Fruit fly (Drosophila melanogaster) whole organism, embryonic: Measurements from ENCODE around the gene CG10492.

Experiments used
- Adf1 ChIP-seq: fragments of 200-800 bp; sonication (Bioruptor generic); IDR thresholded peaks from 2 replicates; pipeline ENCODE4 v1.3.6; 2022; ENCODE audit warnings: missing biosample characterization, missing genetic modification characterization
- Atf-2 ChIP-seq: fragments of 200-800 bp; sonication (Bioruptor generic); optimal IDR thresholded peaks from 2 replicates; lab custom pipeline; 2016; ENCODE audit warnings: missing biosample characterization, missing genetic modification characterization
- CG10366 ChIP-seq: fragments of 200-800 bp; sonication (Bioruptor generic); IDR thresholded peaks from 2 replicates; pipeline ENCODE4 v1.3.6; 2022; ENCODE audit warnings: missing biosample characterization, missing genetic modification characterization
- CG11093 ChIP-seq: fragments of 200-800 bp; sonication (Bioruptor generic); IDR thresholded peaks from 3 replicates; pipeline ENCODE4 v1.3.6; 2022; ENCODE audit warnings: missing biosample characterization, missing genetic modification characterization
- CG12155 ChIP-seq: fragments of 200-800 bp; sonication (Bioruptor generic); optimal IDR thresholded peaks from 3 replicates; lab custom pipeline; 2016; ENCODE audit warnings: missing biosample characterization, missing genetic modification characterization
- CG12299 ChIP-seq: fragments of 200-800 bp; sonication (Bioruptor generic); optimal IDR thresholded peaks from 2 replicates; lab custom pipeline; 2018; ENCODE audit warnings: missing biosample characterization, mild to moderate bottlenecking, missing genetic modification characterization
- CG13123 ChIP-seq: fragments of 200-800 bp; sonication (Bioruptor generic); optimal IDR thresholded peaks from 2 replicates; lab custom pipeline; 2016; ENCODE audit warnings: missing biosample characterization, missing genetic modification characterization
- CG13894 ChIP-seq: fragments of 200-800 bp; sonication (Bioruptor generic); optimal IDR thresholded peaks from 3 replicates; lab custom pipeline; 2018; ENCODE audit warnings: missing biosample characterization, mild to moderate bottlenecking, missing genetic modification characterization, moderate library complexity
- CG15073 ChIP-seq: fragments of 200-800 bp; sonication (Bioruptor generic); optimal IDR thresholded peaks from 2 replicates; lab custom pipeline; 2016; ENCODE audit warnings: missing biosample characterization, missing genetic modification characterization
- CG4360 ChIP-seq: fragments of 200-800 bp; sonication (Bioruptor generic); IDR thresholded peaks from 2 replicates; pipeline ENCODE4 v1.3.6; 2022; ENCODE audit warnings: missing biosample characterization, missing genetic modification characterization
- CG4730 ChIP-seq: fragments of 200-800 bp; sonication (Bioruptor generic); IDR thresholded peaks from 2 replicates; pipeline ENCODE4 v1.3.6; 2022; ENCODE audit warnings: missing biosample characterization, missing genetic modification characterization
- CG6254 ChIP-seq: fragments of 200-800 bp; sonication (Bioruptor generic); optimal IDR thresholded peaks from 3 replicates; lab custom pipeline; 2017; ENCODE audit warnings: mild to moderate bottlenecking, missing biosample characterization, missing genetic modification reagents, missing genetic modification characterization
- CG6654 ChIP-seq: fragments of 200-800 bp; sonication (Bioruptor generic); optimal IDR thresholded peaks from 2 replicates; lab custom pipeline; 2017; ENCODE audit warnings: missing biosample characterization, mild to moderate bottlenecking, missing genetic modification characterization
- CG6689 ChIP-seq: fragments of 200-800 bp; sonication (Bioruptor generic); IDR thresholded peaks from 2 replicates; pipeline ENCODE4 v1.3.6; 2022; ENCODE audit warnings: missing biosample characterization, missing genetic modification characterization
- CG8281 ChIP-seq: fragments of 200-800 bp; sonication (Bioruptor generic); optimal IDR thresholded peaks from 2 replicates; lab custom pipeline; 2018; ENCODE audit warnings: missing biosample characterization, mild to moderate bottlenecking, missing genetic modification characterization, moderate library complexity
- CoRest ChIP-seq: fragments of 200-800 bp; sonication (Bioruptor generic); optimal IDR thresholded peaks from 3 replicates; lab custom pipeline; 2018; ENCODE audit warnings: missing biosample characterization, mild to moderate bottlenecking, missing genetic modification characterization, moderate library complexity
- D19A ChIP-seq: fragments of 200-800 bp; optimal IDR thresholded peaks from 3 replicates; lab custom pipeline; 2019; ENCODE audit warnings: missing biosample characterization, mild to moderate bottlenecking, missing genetic modification characterization, moderate library complexity
- Deaf1 ChIP-seq: fragments of 200-800 bp; optimal IDR thresholded peaks from 3 replicates; lab custom pipeline; 2019; ENCODE audit warnings: missing biosample characterization, mild to moderate bottlenecking, missing genetic modification characterization, moderate library complexity
- Drgx ChIP-seq: fragments of 200-800 bp; sonication (Bioruptor generic); IDR thresholded peaks from 2 replicates; pipeline ENCODE4 v1.3.6; 2022; ENCODE audit warnings: missing biosample characterization, missing genetic modification characterization
- HLH3B ChIP-seq: fragments of 200-800 bp; sonication (Bioruptor generic); IDR thresholded peaks from 2 replicates; pipeline ENCODE4 v1.3.6; 2022; ENCODE audit warnings: missing biosample characterization, missing genetic modification characterization
- Hr39 ChIP-seq: fragments of >200 bp; optimal IDR thresholded peaks from 2 replicates; lab custom pipeline; 2017
- MESR4 ChIP-seq: fragments of 200-800 bp; sonication (Bioruptor generic); optimal IDR thresholded peaks from 2 replicates; lab custom pipeline; 2018; ENCODE audit warnings: missing biosample characterization, mild to moderate bottlenecking, missing genetic modification characterization, moderate library complexity
- Med ChIP-seq: fragments of 200-800 bp; sonication (Bioruptor generic); peaks from one replicate; lab custom pipeline; 2016; ENCODE audit warnings: missing biosample characterization, missing genetic modification characterization, mild to moderate bottlenecking, inconsistent platforms, moderate library complexity
- Mrtf ChIP-seq: fragments of 200-800 bp; sonication (Bioruptor generic); IDR thresholded peaks from 3 replicates; pipeline ENCODE4 v1.3.6; 2022; ENCODE audit warnings: missing biosample characterization, missing genetic modification characterization
- Nf-YB ChIP-seq: fragments of 200-800 bp; sonication (Bioruptor generic); optimal IDR thresholded peaks from 3 replicates; lab custom pipeline; 2019; ENCODE audit warnings: missing biosample characterization, mild to moderate bottlenecking, missing genetic modification characterization, moderate library complexity
- Nf-YC ChIP-seq: fragments of 200-800 bp; optimal IDR thresholded peaks from 3 replicates; lab custom pipeline; 2019; ENCODE audit warnings: missing biosample characterization, mild to moderate bottlenecking, missing genetic modification characterization, moderate library complexity
- Oaz ChIP-seq: fragments of 200-800 bp; sonication (Bioruptor generic); IDR thresholded peaks from 2 replicates; pipeline ENCODE4 v1.3.6; 2022; ENCODE audit warnings: missing biosample characterization, missing genetic modification characterization
- ab ChIP-seq: fragments of 200-800 bp; sonication (Bioruptor generic); optimal IDR thresholded peaks from 2 replicates; lab custom pipeline; 2016; ENCODE audit warnings: missing biosample characterization, missing genetic modification characterization
- abd-A ChIP-seq: fragments of 200-800 bp; sonication (Bioruptor generic); optimal IDR thresholded peaks from 3 replicates; lab custom pipeline; 2019; ENCODE audit warnings: missing biosample characterization, mild to moderate bottlenecking, missing genetic modification characterization, moderate library complexity
- cg ChIP-seq: fragments of 200-800 bp; sonication (Bioruptor generic); optimal IDR thresholded peaks from 3 replicates; lab custom pipeline; 2019; ENCODE audit warnings: missing biosample characterization, mild to moderate bottlenecking, missing genetic modification characterization, moderate library complexity
- crol ChIP-seq: fragments of 200-800 bp; sonication (Bioruptor generic); IDR thresholded peaks from 2 replicates; pipeline ENCODE4 v1.3.6; 2022; ENCODE audit warnings: missing biosample characterization, missing genetic modification characterization
- ewg ChIP-seq: fragments of 200-800 bp; sonication (Bioruptor generic); optimal IDR thresholded peaks from 3 replicates; lab custom pipeline; 2017; ENCODE audit warnings: mild to moderate bottlenecking, missing biosample characterization, missing genetic modification reagents, missing genetic modification characterization
- gsb-n ChIP-seq: fragments of 200-800 bp; sonication (Bioruptor generic); optimal IDR thresholded peaks from 3 replicates; lab custom pipeline; 2018; ENCODE audit warnings: missing biosample characterization, mild to moderate bottlenecking, missing genetic modification characterization
- hb ChIP-seq: fragments of 200-800 bp; sonication (Bioruptor generic); IDR thresholded peaks from 3 replicates; pipeline ENCODE4 v1.3.6; 2022; ENCODE audit warnings: missing biosample characterization, missing genetic modification characterization; ENCODE audit not compliant: partially characterized antibody
- ind ChIP-seq: fragments of 200-800 bp; sonication (Bioruptor generic); optimal IDR thresholded peaks from 3 replicates; lab custom pipeline; 2016; ENCODE audit warnings: missing biosample characterization, missing genetic modification characterization
- insv ChIP-seq, 2 experiments: fragments of 200-800 bp; sonication (Bioruptor generic); optimal IDR thresholded peaks; 3 replicates each; lab custom pipeline; 2016 to 2018; ENCODE audit warnings: missing biosample characterization in 2 of 2, missing genetic modification characterization in 2 of 2
- oc ChIP-seq: fragments of 200-800 bp; sonication (Bioruptor generic); optimal IDR thresholded peaks from 2 replicates; lab custom pipeline; 2018; ENCODE audit warnings: missing biosample characterization, mild to moderate bottlenecking, missing genetic modification characterization, moderate library complexity
- pita ChIP-seq: fragments of 200-800 bp; sonication (Bioruptor generic); optimal IDR thresholded peaks from 2 replicates; lab custom pipeline; 2017; ENCODE audit warnings: missing biosample characterization, mild to moderate bottlenecking, missing genetic modification characterization
- pros ChIP-seq: fragments of 200-800 bp; sonication (Bioruptor generic); optimal IDR thresholded peaks from 3 replicates; lab custom pipeline; 2019; ENCODE audit warnings: missing biosample characterization, mild to moderate bottlenecking, missing genetic modification characterization, moderate library complexity
- seq ChIP-seq: fragments of 200-800 bp; sonication (Bioruptor generic); IDR thresholded peaks from 2 replicates; pipeline ENCODE4 v1.3.6; 2022; ENCODE audit warnings: missing biosample characterization, missing genetic modification characterization
- slou ChIP-seq: fragments of 200-800 bp; sonication (Bioruptor generic); optimal IDR thresholded peaks from 3 replicates; lab custom pipeline; 2016; ENCODE audit warnings: missing biosample characterization, missing genetic modification characterization
- sqz ChIP-seq: fragments of 200-800 bp; sonication (Bioruptor generic); optimal IDR thresholded peaks from 3 replicates; lab custom pipeline; 2018; ENCODE audit warnings: missing biosample characterization, mild to moderate bottlenecking, missing genetic modification characterization
- tll ChIP-seq, 2 experiments: fragments of 200-800 bp in 1 of 2; fragments of >200 bp in 1 of 2; sonication (Bioruptor generic) in 1 of 2; optimal IDR thresholded peaks; 2 replicates each; lab custom pipeline; 2017 to 2019; ENCODE audit warnings: missing biosample characterization in 2 of 2, missing genetic modification characterization in 2 of 2, mild to moderate bottlenecking in 1 of 2, moderate library complexity in 1 of 2
- toy ChIP-seq: fragments of 200-800 bp; sonication (Bioruptor generic); IDR thresholded peaks from 2 replicates; pipeline ENCODE4 v1.3.6; 2022; ENCODE audit warnings: missing biosample characterization, missing genetic modification characterization
- yki ChIP-seq: fragments of >200 bp; optimal IDR thresholded peaks from 3 replicates; lab custom pipeline; 2018

Gene CG10492

dm6 chr2L:19083320-19083764 lies 29.5 kb downstream of the CG10492 start:
- TF ChIP-seq Deaf1 (tag; lab: Kevin White, UChicago) (peak; percentile 78), yki (lab: Kevin White, UChicago) (no peak), CG4360 (GFP tag; lab: Robert Waterston, UW) (peak; percentile 89), ewg (peak; percentile 51), Nf-YB (GFP tag; lab: Kevin White, UChicago) (peak; percentile 93), CG10366 (peak; percentile 70), seq (GFP tag; lab: Robert Waterston, UW) (peak; percentile 47; the same call in 1 of the 2 replicates), sqz (GFP tag; lab: Kevin White, UChicago) (peak; percentile 34), crol (GFP tag; lab: Robert Waterston, UW) (peak; percentile 25; the same call in 1 of the 2 replicates), cg (peak; percentile 63), Hr39 (lab: Kevin White, UChicago) (peak; percentile 98), Med (GFP tag; lab: Kevin White, UChicago) (peak; percentile 25), insv (GFP tag; optimal IDR thresholded peaks at IDR 0.05; lab: Kevin White, UChicago) (peak; percentile 21 to 88), Adf1 (GFP tag; lab: Robert Waterston, UW) (peak; percentile 24; the same call in 1 of the 2 replicates), pros (GFP tag; lab: Kevin White, UChicago) (peak; percentile 1), CG6254 (GFP tag; lab: Kevin White, UChicago) (peak; percentile 98), Drgx (GFP tag; lab: Robert Waterston, UW) (peak; percentile 15; the same call in 1 of the 2 replicates), HLH3B (0 out of 2 replicates have a peak, but pooled peaks have one; percentile 27), abd-A (tag; lab: Kevin White, UChicago) (peak; percentile 1), CG4730 (GFP tag; lab: Robert Waterston, UW) (no peak), pita (no peak), CoRest (tag; lab: Kevin White, UChicago) (no peak), Nf-YC (tag; lab: Kevin White, UChicago) (peak; percentile 95), CG6654 (no peak)

dm6 chr2L:19088895-19089294 lies 35.0 kb downstream of the CG10492 start:
- peak; percentile 3 for TF ChIP-seq oc (tag; lab: Kevin White, UChicago)
- peak; percentile 94 for TF ChIP-seq CG8281
- TF ChIP-seq slou (GFP tag; lab: Kevin White, UChicago) = no peak
- TF ChIP-seq, all 482 proteins: peak for 2

- TF ChIP-seq CG4360 (GFP tag; lab: Robert Waterston, UW) (peak; percentile 73), CG6689 (no peak), crol (GFP tag; lab: Robert Waterston, UW) (peak; percentile 68), tll (GFP tag; optimal IDR thresholded peaks at IDR 0.05; lab: Kevin White, UChicago) (peak in 1 of 2 experiments; percentile 44), pros (GFP tag; lab: Kevin White, UChicago) (peak; percentile 61), gsb-n (tag; lab: Kevin White, UChicago) (peak; percentile 51), Atf-2 (GFP tag; lab: Kevin White, UChicago) (no peak)
These were observed 35.5 kb downstream of the CG10492 start for dm6 chr2L:19089385-19089784.

DNA sequence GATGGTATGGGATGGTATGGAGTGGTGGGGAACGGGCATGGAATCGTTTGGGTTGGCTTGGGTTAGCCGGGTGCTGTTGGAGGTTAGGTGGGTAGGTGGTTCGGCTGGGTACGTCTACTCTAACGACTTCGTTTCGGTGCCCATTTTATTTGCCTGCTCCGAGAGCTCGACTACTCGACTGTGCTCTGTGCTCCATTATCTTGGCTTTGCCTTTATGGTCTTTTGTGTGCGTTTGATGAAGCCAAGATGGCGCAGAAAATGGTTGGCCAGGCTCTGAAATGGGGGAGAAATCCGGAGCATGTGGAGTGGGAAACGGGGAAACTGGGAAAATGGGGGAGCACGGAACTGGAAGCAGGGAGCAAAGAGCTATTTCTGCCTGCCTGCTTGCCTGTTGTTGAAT lies 40.0 kb downstream of the CG10492 start:
- TF ChIP-seq CG12299 (tag; lab: Kevin White, UChicago) = no peak
- TF ChIP-seq D19A (tag; lab: Kevin White, UChicago) = no peak
- TF ChIP-seq CG10366 = no peak
- no peak for TF ChIP-seq CG8281
- TF ChIP-seq Mrtf = 0 out of 3 replicates have a peak, but pooled peaks have one; percentile 13
- no peak for TF ChIP-seq Oaz (GFP tag; lab: Robert Waterston, UW)
- TF ChIP-seq hb (GFP tag; lab: Robert Waterston, UW) = no peak
- TF ChIP-seq CG13123 (GFP tag; lab: Kevin White, UChicago) = no peak
- no peak for TF ChIP-seq CG12155
- TF ChIP-seq oc (tag; lab: Kevin White, UChicago) = no peak
- peak; percentile 13 for TF ChIP-seq CG13894
- TF ChIP-seq CG15073 (GFP tag; lab: Kevin White, UChicago) = no peak
- peak; percentile 42; the same call in 1 of the 2 replicates for TF ChIP-seq seq (GFP tag; lab: Robert Waterston, UW)
- 0 out of 3 replicates have a peak, but pooled peaks have one; percentile 25 for TF ChIP-seq CG11093 (GFP tag; lab: Robert Waterston, UW)
- TF ChIP-seq ab = no peak
- peak; percentile 74 for TF ChIP-seq Nf-YC (tag; lab: Kevin White, UChicago)
- TF ChIP-seq toy (GFP tag; lab: Robert Waterston, UW) = no peak
- peak; percentile 52 for TF ChIP-seq Nf-YB (GFP tag; lab: Kevin White, UChicago)
- no peak for TF ChIP-seq cg
- no peak for TF ChIP-seq ind
- no peak for TF ChIP-seq MESR4 (GFP tag; lab: Kevin White, UChicago)
